Worm (Caenorhabditis elegans) whole organism, young adult: Measurements from ENCODE around the gene K03B4.6.

Experiments
- B0019.2 ChIP-seq: fragments of 200-800 bp; sonication (Bioruptor generic); conservative IDR thresholded peaks from 2 replicates; pipeline ENCODE4 v1.3.6; 2022; ENCODE audit warnings: missing genetic modification reagents, missing genetic modification characterization, missing compliant biosample characterization
- B0035.1 ChIP-seq: sonication (generic microtip); optimal IDR thresholded peaks from 2 replicates; lab custom pipeline; 2016; ENCODE audit warnings: missing genetic modification characterization, mild to moderate bottlenecking, missing compliant biosample characterization, missing genotype, missing genetic modification reagents
- C06A6.2 ChIP-seq: fragments of 200-800 bp; sonication (Bioruptor generic); conservative IDR thresholded peaks from 2 replicates; pipeline ENCODE4 v1.3.6; 2022; ENCODE audit warnings: missing genetic modification characterization, missing compliant biosample characterization
- F39B2.1 ChIP-seq: fragments of 200-800 bp; sonication (Bioruptor generic); IDR thresholded peaks from 2 replicates; pipeline ENCODE4 v1.3.6; 2022; ENCODE audit warnings: missing genetic modification reagents, missing genetic modification characterization, missing compliant biosample characterization
- K11D2.4 ChIP-seq: fragments of 200-800 bp; sonication (Bioruptor generic); IDR thresholded peaks from 2 replicates; pipeline ENCODE4 v1.3.6; 2022; ENCODE audit warnings: missing genetic modification reagents, missing genetic modification characterization, missing compliant biosample characterization
- K12H6.12 ChIP-seq: fragments of 200-800 bp; sonication (Bioruptor generic); optimal IDR thresholded peaks from 2 replicates; lab custom pipeline; 2018; ENCODE audit warnings: mild to moderate bottlenecking, missing genetic modification characterization, missing compliant biosample characterization
- Y79H2A.3 ChIP-seq: fragments of 200-800 bp; sonication (Bioruptor generic); conservative IDR thresholded peaks from 2 replicates; pipeline ENCODE4 v1.3.6; 2022; ENCODE audit warnings: missing genetic modification reagents, missing genetic modification characterization, missing compliant biosample characterization
- akir-1 ChIP-seq: fragments of 200-800 bp; sonication (Bioruptor generic); optimal IDR thresholded peaks from 2 replicates; lab custom pipeline; 2018; ENCODE audit warnings: mild to moderate bottlenecking, missing genetic modification characterization, moderate library complexity, missing compliant biosample characterization
- aptf-2 ChIP-seq: fragments of 200-800 bp; sonication (Bioruptor generic); conservative IDR thresholded peaks from 2 replicates; pipeline ENCODE4 v1.3.6; 2022; ENCODE audit warnings: missing genetic modification reagents, missing genetic modification characterization, missing compliant biosample characterization
- attf-5 ChIP-seq: fragments of 200-800 bp; sonication (Bioruptor generic); optimal IDR thresholded peaks from 2 replicates; lab custom pipeline; 2018; ENCODE audit warnings: mild to moderate bottlenecking, missing genetic modification characterization, missing compliant biosample characterization
- ceh-79 ChIP-seq: sonication (generic microtip); optimal IDR thresholded peaks from 2 replicates; lab custom pipeline; 2017; ENCODE audit warnings: mild to moderate bottlenecking, missing genetic modification characterization, missing compliant biosample characterization
- chd-7 ChIP-seq: sonication (generic microtip); optimal IDR thresholded peaks from 2 replicates; lab custom pipeline; 2016; ENCODE audit warnings: mild to moderate bottlenecking, missing genetic modification characterization, moderate library complexity, missing compliant biosample characterization
- dpff-1 ChIP-seq: sonication (generic microtip); optimal IDR thresholded peaks from 2 replicates; lab custom pipeline; 2017; ENCODE audit warnings: mild to moderate bottlenecking, missing genetic modification characterization, missing compliant biosample characterization
- egl-18 ChIP-seq: fragments of 200-800 bp; sonication (Bioruptor generic); IDR thresholded peaks from 2 replicates; pipeline ENCODE4 v1.3.6; 2022; ENCODE audit warnings: missing genetic modification reagents, missing genetic modification characterization, missing compliant biosample characterization
- egl-44 ChIP-seq: fragments of 200-800 bp; sonication (Bioruptor generic); IDR thresholded peaks from 2 replicates; pipeline ENCODE4 v1.3.6; 2022; ENCODE audit warnings: missing genetic modification reagents, missing genetic modification characterization, missing compliant biosample characterization
- hmg-1.2 ChIP-seq: fragments of 200-800 bp; sonication (Bioruptor generic); IDR thresholded peaks from 2 replicates; pipeline ENCODE4 v1.3.6; 2022; ENCODE audit warnings: missing genetic modification reagents, missing genetic modification characterization, missing compliant biosample characterization
- let-526 ChIP-seq: fragments of 200-800 bp; sonication (Bioruptor generic); IDR thresholded peaks from 2 replicates; pipeline ENCODE4 v1.3.6; 2022; ENCODE audit warnings: missing genetic modification reagents, missing genetic modification characterization, missing compliant biosample characterization
- lin-26 ChIP-seq: fragments of 200-800 bp; sonication (Bioruptor generic); IDR thresholded peaks from 2 replicates; pipeline ENCODE4 v1.3.6; 2022; ENCODE audit warnings: missing genetic modification reagents, missing genetic modification characterization, missing compliant biosample characterization
- lir-1 ChIP-seq: fragments of 200-800 bp; sonication (Bioruptor generic); conservative IDR thresholded peaks from 2 replicates; pipeline ENCODE4 v1.3.6; 2022; ENCODE audit warnings: missing genetic modification reagents, missing genetic modification characterization, missing compliant biosample characterization
- mes-4 ChIP-seq: sonication (generic microtip); optimal IDR thresholded peaks from 2 replicates; lab custom pipeline; 2016; ENCODE audit warnings: missing genotype, missing genetic modification characterization, missing compliant biosample characterization
- nfya-1 ChIP-seq: sonication (generic microtip); optimal IDR thresholded peaks from 2 replicates; lab custom pipeline; 2017; ENCODE audit warnings: antibody characterized with exemption, missing compliant biosample characterization, missing genetic modification characterization, borderline replicate concordance; ENCODE audit not compliant: insufficient read depth
- nhr-120 ChIP-seq: fragments of 200-800 bp; sonication (Bioruptor generic); IDR thresholded peaks from 2 replicates; pipeline ENCODE4 v1.3.6; 2022; ENCODE audit warnings: missing genetic modification characterization, missing compliant biosample characterization
- nhr-80 ChIP-seq: sonication (generic microtip); optimal IDR thresholded peaks from 2 replicates; lab custom pipeline; 2016; ENCODE audit warnings: missing genetic modification characterization, missing compliant biosample characterization
- snpc-1.1 ChIP-seq: sonication (generic microtip); optimal IDR thresholded peaks from 2 replicates; lab custom pipeline; 2017; ENCODE audit warnings: missing genetic modification characterization, mild to moderate bottlenecking, missing compliant biosample characterization, antibody characterized with exemption, moderate library complexity, missing genotype, missing genetic modification reagents; ENCODE audit not compliant: insufficient read depth
- snpc-1.3 ChIP-seq: sonication (generic microtip); optimal IDR thresholded peaks from 2 replicates; lab custom pipeline; 2017; ENCODE audit warnings: missing genetic modification characterization, mild to moderate bottlenecking, missing compliant biosample characterization, antibody characterized with exemption, moderate library complexity, missing genotype, missing genetic modification reagents; ENCODE audit not compliant: insufficient read depth
- tbp1 ChIP-seq: fragments of 200-800 bp; sonication (Bioruptor generic); optimal IDR thresholded peaks from 2 replicates; lab custom pipeline; 2018; ENCODE audit warnings: mild to moderate bottlenecking, missing genetic modification characterization, missing compliant biosample characterization
- unc-130 ChIP-seq: sonication (generic microtip); optimal IDR thresholded peaks from 2 replicates; lab custom pipeline; 2016; ENCODE audit warnings: missing genetic modification reagents, missing genetic modification characterization, missing compliant biosample characterization
- zfh-2 ChIP-seq: fragments of 200-800 bp; sonication (Bioruptor generic); conservative IDR thresholded peaks from 2 replicates; pipeline ENCODE4 v1.3.6; 2022; ENCODE audit warnings: missing genetic modification reagents, missing genetic modification characterization, missing compliant biosample characterization
- zim-3 ChIP-seq: sonication (generic microtip); optimal IDR thresholded peaks from 2 replicates; lab custom pipeline; 2017; ENCODE audit warnings: mild to moderate bottlenecking, missing genetic modification characterization, moderate library complexity, missing compliant biosample characterization
- ztf-26 ChIP-seq: sonication (generic microtip); optimal IDR thresholded peaks from 2 replicates; lab custom pipeline; 2017; ENCODE audit warnings: missing genetic modification characterization, missing compliant biosample characterization

The K03B4.6 gene

ce11 chrV:4719965-4720364 is 44.0 kb upstream of the K03B4.6 start, which contains the start of gene prx-6:
TSS of gene prx-6 (minus strand) at chrV:4720093.
- TF ChIP-seq B0019.2 (GFP tag; lab: Robert Waterston, UW) (no peak), nhr-80 (tag; lab: Kevin White, UChicago) (peak; percentile 39), akir-1 (GFP tag; lab: Kevin White, UChicago) (no peak)
- TF ChIP-seq, all 124 proteins: peak for 1

- no peak for TF ChIP-seq chd-7 (tag; lab: Kevin White, UChicago)
These were observed 34.5 kb upstream of the K03B4.6 start, which contains the start of gene oac-24 for ce11 chrV:4710464-4710863. TSS of gene oac-24 (plus strand) at chrV:4710764.

- TF ChIP-seq lin-26 (GFP tag; lab: Robert Waterston, UW): no peak
- no peak for TF ChIP-seq tbp1 (GFP tag; lab: Kevin White, UChicago)
- TF ChIP-seq Y79H2A.3 (GFP tag; lab: Robert Waterston, UW): no peak
These were observed 31.7 kb upstream of the K03B4.6 start for ce11 chrV:4707646-4708045.

ce11 chrV:4700189-4700588 is 24.2 kb upstream of the K03B4.6 start, which contains the start of gene ZC266.1:
TSS of gene ZC266.1 (minus strand) at chrV:4700289.
- TF ChIP-seq tbp1 (GFP tag; lab: Kevin White, UChicago) (no peak), nhr-80 (tag; lab: Kevin White, UChicago) (no peak), ztf-26 (tag; lab: Kevin White, UChicago) (no peak), snpc-1.1 (no peak), egl-44 (GFP tag; lab: Robert Waterston, UW) (no peak), mes-4 (tag; lab: Kevin White, UChicago) (no peak), C06A6.2 (GFP tag; lab: Robert Waterston, UW) (no peak)

- TF ChIP-seq B0035.1 (tag; lab: Kevin White, UChicago): no peak
These were observed 22.7 kb upstream of the K03B4.6 start for ce11 chrV:4698675-4699074.

ce11 chrV:4694466-4695092 is 18.6 kb upstream of the K03B4.6 start:
- TF ChIP-seq K12H6.12 (tag; lab: Kevin White, UChicago) (peak; percentile 26), hmg-1.2 (GFP tag; lab: Robert Waterston, UW) (no peak), unc-130 (no peak), dpff-1 (tag; lab: Kevin White, UChicago) (peak; percentile 16), attf-5 (no peak)

ce11 chrV:4693282-4693588 is 17.2 kb upstream of the K03B4.6 start:
- TF ChIP-seq K11D2.4: no peak
- no peak for TF ChIP-seq aptf-2 (GFP tag; lab: Robert Waterston, UW)
- no peak for TF ChIP-seq let-526 (GFP tag; lab: Robert Waterston, UW)
- no peak for TF ChIP-seq lir-1
- no peak for TF ChIP-seq attf-5
- no peak for TF ChIP-seq nfya-1 (tag; lab: Kevin White, UChicago)
- TF ChIP-seq akir-1 (GFP tag; lab: Kevin White, UChicago): no peak
- TF ChIP-seq egl-18 (GFP tag; lab: Robert Waterston, UW): no peak
- no peak for TF ChIP-seq nhr-120 (GFP tag; lab: Robert Waterston, UW)
- TF ChIP-seq zfh-2 (GFP tag; lab: Robert Waterston, UW): no peak
- no peak for TF ChIP-seq F39B2.1
- TF ChIP-seq ceh-79 (tag; lab: Kevin White, UChicago): no peak
- TF ChIP-seq snpc-1.3: no peak
- TF ChIP-seq zim-3: no peak
